Worm (Caenorhabditis elegans): ENCODE measurements around the gene athp-2.

Gene athp-2

ce11 chrII:4309112-4309511 lies 30.9 kb upstream of the athp-2 start:
- TF ChIP-seq unc-55 (GFP tag; optimal IDR thresholded peaks at IDR 0.05): peak; percentile 76

DNA sequence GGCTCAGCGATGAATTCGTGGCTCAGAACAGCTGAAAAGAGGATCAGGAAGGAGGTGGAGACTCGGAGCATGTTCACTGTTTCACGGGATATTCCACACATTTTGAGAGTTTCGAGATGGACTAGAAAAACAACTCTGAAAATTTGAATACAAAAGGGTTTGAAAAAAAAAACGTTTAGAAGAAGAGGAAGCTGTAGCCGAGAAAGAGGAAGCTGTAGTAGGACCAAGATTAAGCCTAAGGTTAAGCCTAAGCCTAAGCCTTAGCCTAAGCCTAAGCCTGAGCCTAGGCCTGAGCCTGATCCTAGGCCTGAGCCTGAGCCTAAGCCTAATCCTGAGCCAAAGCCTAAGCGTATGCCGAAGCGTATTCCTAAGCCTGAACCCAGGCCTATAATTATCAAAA lies 27.9 kb upstream of the athp-2 start, which contains the start of gene plep-1:
Gene plep-1 (minus strand): TSS at position 101 of the 400 bp plus-strand sequence.
- TF ChIP-seq T23F11.4 (GFP tag; optimal IDR thresholded peaks at IDR 0.05) (no peak), dve-1 (tag; optimal IDR thresholded peaks at IDR 0.05) (peak; percentile 40), che-1 (tag; optimal IDR thresholded peaks at IDR 0.05) (no peak), ahr-1 (tag; optimal IDR thresholded peaks at IDR 0.05) (no peak), ceh-19 (GFP tag; optimal IDR thresholded peaks at IDR 0.05) (no peak), pros-1 (tag; optimal IDR thresholded peaks at IDR 0.05) (no peak)

ce11 chrII:4316011-4316410 lies 24.0 kb upstream of the athp-2 start, which contains the start of gene srw-40:
Gene srw-40 (minus strand): TSS chrII:4316111.
- TF ChIP-seq gmeb-2 (tag; optimal IDR thresholded peaks at IDR 0.05) (no peak), dmd-4 (tag; optimal IDR thresholded peaks at IDR 0.05; ENCODE audit: borderline replicate concordance) (no peak), sox-2 (GFP tag; IDR thresholded peaks at IDR 0.05) (no peak), F13H6.1 (tag; optimal IDR thresholded peaks at IDR 0.05) (no peak), ama-1 (optimal IDR thresholded peaks at IDR 0.05) (no peak), hlh-15 (tag; optimal IDR thresholded peaks at IDR 0.05) (no peak), ceh-6 (GFP tag; optimal IDR thresholded peaks at IDR 0.05) (no peak)

ce11 chrII:4319537-4320019 lies 20.4 kb upstream of the athp-2 start, which contains the start of gene Y52E8A.6:
Gene Y52E8A.6 (minus strand): TSS chrII:4319969.
- TF ChIP-seq ref-2 (tag; optimal IDR thresholded peaks at IDR 0.05) (no peak), ceh-45 (GFP tag; IDR thresholded peaks at IDR 0.05) (no peak), odd-2 (tag; optimal IDR thresholded peaks at IDR 0.05) (no peak), rnt-1 (tag; optimal IDR thresholded peaks at IDR 0.05) (no peak), ceh-19 (GFP tag; optimal IDR thresholded peaks at IDR 0.05) (no peak), eyg-1 (tag; optimal IDR thresholded peaks at IDR 0.05) (no peak), C08G9.2 (tag; optimal IDR thresholded peaks at IDR 0.05) (no peak), fax-1 (tag; optimal IDR thresholded peaks at IDR 0.05) (no peak), unc-55 (GFP tag; optimal IDR thresholded peaks at IDR 0.05) (no peak), ahr-1 (tag; optimal IDR thresholded peaks at IDR 0.05) (no peak), dmd-4 (tag; optimal IDR thresholded peaks at IDR 0.05; ENCODE audit: borderline replicate concordance) (no peak), madf-2 (tag; optimal IDR thresholded peaks at IDR 0.05) (no peak), elt-2 (tag; optimal IDR thresholded peaks at IDR 0.05) (no peak), ceh-24 (tag; optimal IDR thresholded peaks at IDR 0.05) (no peak), unc-86 (tag; optimal IDR thresholded peaks at IDR 0.05) (no peak), F13H6.1 (tag; optimal IDR thresholded peaks at IDR 0.05) (no peak), tbx-7 (tag; optimal IDR thresholded peaks at IDR 0.05) (no peak), zip-5 (tag; optimal IDR thresholded peaks at IDR 0.05) (no peak)

DNA sequence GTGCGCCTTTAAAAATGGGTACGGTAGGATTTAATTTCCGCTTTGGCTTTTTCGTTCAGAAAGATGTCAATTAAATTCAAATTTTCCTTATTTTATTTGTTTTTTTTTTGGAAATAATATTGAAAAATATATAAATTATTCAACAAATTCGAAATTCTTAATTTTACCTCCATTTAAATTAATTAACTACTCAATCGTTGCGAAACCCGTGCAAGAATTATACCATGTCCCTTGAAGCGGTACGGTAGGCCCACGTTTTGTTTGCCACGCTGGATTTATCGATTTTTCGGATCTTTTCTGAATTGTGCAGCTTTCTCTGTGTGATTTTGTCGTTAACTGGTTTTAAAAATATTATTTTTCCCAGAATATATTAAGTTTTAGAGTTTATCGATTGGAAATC lies 19.5 kb upstream of the athp-2 start, which contains the start of gene Y52E8A.2:
Gene Y52E8A.2 (plus strand): TSS at position 382 of the 400 bp plus-strand sequence.
- TF ChIP-seq ets-4 (tag; optimal IDR thresholded peaks at IDR 0.05): no peak
- TF ChIP-seq npax-4 (tag; optimal IDR thresholded peaks at IDR 0.05): no peak
- TF ChIP-seq unc-42 (tag; optimal IDR thresholded peaks at IDR 0.05): no peak
- no peak for TF ChIP-seq C38D4.7 (GFP tag; optimal IDR thresholded peaks at IDR 0.05)
- TF ChIP-seq K09A11.1 (tag; optimal IDR thresholded peaks at IDR 0.05; ENCODE audit: insufficient read depth): no peak
- TF ChIP-seq sox-2 (GFP tag; IDR thresholded peaks at IDR 0.05): no peak
- TF ChIP-seq nfya-1 (tag; optimal IDR thresholded peaks at IDR 0.05): no peak
- TF ChIP-seq rnt-1 (tag; optimal IDR thresholded peaks at IDR 0.05): no peak
- no peak for TF ChIP-seq madf-2 (tag; optimal IDR thresholded peaks at IDR 0.05)
- no peak for TF ChIP-seq che-1 (tag; optimal IDR thresholded peaks at IDR 0.05)
- TF ChIP-seq fax-1 (tag; optimal IDR thresholded peaks at IDR 0.05): no peak
- no peak for TF ChIP-seq fkh-10 (GFP tag; optimal IDR thresholded peaks at IDR 0.05)
- TF ChIP-seq T23F11.4 (GFP tag; optimal IDR thresholded peaks at IDR 0.05): no peak
- no peak for TF ChIP-seq Y22D7AL.16 (tag; optimal IDR thresholded peaks at IDR 0.05)
- TF ChIP-seq zip-5 (tag; optimal IDR thresholded peaks at IDR 0.05): no peak
- no peak for TF ChIP-seq odd-2 (tag; optimal IDR thresholded peaks at IDR 0.05)
- no peak for TF ChIP-seq hlh-15 (tag; optimal IDR thresholded peaks at IDR 0.05)
- no peak for TF ChIP-seq syd-9 (tag; optimal IDR thresholded peaks at IDR 0.05)
- TF ChIP-seq unc-3 (GFP tag; conservative IDR thresholded peaks at IDR 0.05): no peak
- TF ChIP-seq unc-3 (tag; optimal IDR thresholded peaks at IDR 0.05): no peak
- TF ChIP-seq ahr-1 (tag; optimal IDR thresholded peaks at IDR 0.05): no peak

Measured in whole organism, late embryonic.